Fruit fly (Drosophila melanogaster) whole organism, embryonic: ENCODE data around the gene CG9222.

Source experiments
- Adf1 ChIP-seq: fragments of 200-800 bp; sonication (Bioruptor generic); IDR thresholded peaks from 2 replicates; pipeline ENCODE4 v1.3.6; 2022; ENCODE audit warnings: missing biosample characterization, missing genetic modification characterization
- C15 ChIP-seq: fragments of 200-800 bp; sonication (Bioruptor generic); IDR thresholded peaks from 3 replicates; pipeline ENCODE4 v1.3.6; 2022; ENCODE audit warnings: missing biosample characterization, missing genetic modification characterization
- CG1024 ChIP-seq: fragments of 200-800 bp; sonication (Bioruptor generic); IDR thresholded peaks from 2 replicates; pipeline ENCODE4 v1.3.6; 2022; ENCODE audit warnings: missing biosample characterization, missing genetic modification characterization
- CG10321 ChIP-seq: fragments of 200-800 bp; sonication (Bioruptor generic); IDR thresholded peaks from 2 replicates; pipeline ENCODE4 v1.3.6; 2022; ENCODE audit warnings: missing biosample characterization, missing genetic modification characterization
- CG11247 ChIP-seq: fragments of 200-800 bp; sonication (Bioruptor generic); IDR thresholded peaks from 2 replicates; pipeline ENCODE4 v1.3.6; 2022; ENCODE audit warnings: missing biosample characterization, missing genetic modification characterization
- CG11696 ChIP-seq: fragments of 200-800 bp; sonication (Bioruptor generic); IDR thresholded peaks from 2 replicates; pipeline ENCODE4 v1.3.6; 2022; ENCODE audit warnings: missing biosample characterization, missing genetic modification characterization
- CG11723 ChIP-seq: fragments of 200-800 bp; sonication (Bioruptor generic); optimal IDR thresholded peaks from 2 replicates; lab custom pipeline; 2017; ENCODE audit warnings: missing biosample characterization, mild to moderate bottlenecking, missing genetic modification characterization
- CG12219 ChIP-seq: fragments of 200-800 bp; sonication (Bioruptor generic); optimal IDR thresholded peaks from 3 replicates; lab custom pipeline; 2018; ENCODE audit warnings: missing biosample characterization, mild to moderate bottlenecking, missing genetic modification characterization
- CG12744 ChIP-seq: fragments of 200-800 bp; sonication (Bioruptor generic); optimal IDR thresholded peaks from 2 replicates; lab custom pipeline; 2016; ENCODE audit warnings: missing biosample characterization, missing genetic modification characterization
- CG12942 ChIP-seq: fragments of 200-800 bp; sonication (Bioruptor generic); optimal IDR thresholded peaks from 3 replicates; lab custom pipeline; 2016; ENCODE audit warnings: missing biosample characterization, missing genetic modification characterization
- CG14014 ChIP-seq: fragments of 200-800 bp; sonication (Bioruptor generic); IDR thresholded peaks from 2 replicates; pipeline ENCODE4 v1.3.6; 2022; ENCODE audit warnings: missing biosample characterization, missing genetic modification characterization
- CG14050 ChIP-seq: fragments of 200-800 bp; sonication (Bioruptor generic); IDR thresholded peaks from 3 replicates; pipeline ENCODE4 v1.3.6; 2022; ENCODE audit warnings: missing biosample characterization, missing genetic modification characterization
- CG17568 ChIP-seq: fragments of 200-800 bp; sonication (Bioruptor generic); optimal IDR thresholded peaks from 2 replicates; lab custom pipeline; 2018; ENCODE audit warnings: missing biosample characterization, mild to moderate bottlenecking, missing genetic modification characterization, moderate library complexity
- CG17912 ChIP-seq: fragments of 200-800 bp; sonication (Bioruptor generic); optimal IDR thresholded peaks from 2 replicates; lab custom pipeline; 2018; ENCODE audit warnings: missing biosample characterization, mild to moderate bottlenecking, missing genetic modification characterization
- CG18262 ChIP-seq: fragments of 200-800 bp; optimal IDR thresholded peaks from 3 replicates; lab custom pipeline; 2019; ENCODE audit warnings: missing biosample characterization, mild to moderate bottlenecking, missing genetic modification characterization, moderate library complexity
- CG2129 ChIP-seq: fragments of 200-800 bp; sonication (Bioruptor generic); IDR thresholded peaks from 2 replicates; pipeline ENCODE4 v1.3.6; 2022; ENCODE audit warnings: missing biosample characterization, missing genetic modification characterization; ENCODE audit not compliant: partially characterized antibody
- CG2678 ChIP-seq: fragments of 200-800 bp; sonication (Bioruptor generic); optimal IDR thresholded peaks from 3 replicates; lab custom pipeline; 2019; ENCODE audit warnings: missing biosample characterization, mild to moderate bottlenecking, missing genetic modification characterization, moderate library complexity
- CG30020 ChIP-seq: fragments of 200-800 bp; optimal IDR thresholded peaks from 2 replicates; lab custom pipeline; 2019; ENCODE audit warnings: missing biosample characterization, mild to moderate bottlenecking, missing genetic modification characterization, moderate library complexity
- CG30403 ChIP-seq: fragments of 200-800 bp; sonication (Bioruptor generic); optimal IDR thresholded peaks from 3 replicates; lab custom pipeline; 2016; ENCODE audit warnings: missing biosample characterization, missing genetic modification characterization
- CG31365 ChIP-seq: fragments of 200-800 bp; sonication (Bioruptor generic); optimal IDR thresholded peaks from 2 replicates; lab custom pipeline; 2018; ENCODE audit warnings: missing biosample characterization, mild to moderate bottlenecking, missing genetic modification characterization
- CG34376 ChIP-seq: fragments of 200-800 bp; sonication (Bioruptor generic); optimal IDR thresholded peaks from 2 replicates; lab custom pipeline; 2018; ENCODE audit warnings: missing biosample characterization, mild to moderate bottlenecking, missing genetic modification characterization
- CG3995 ChIP-seq: fragments of 200-800 bp; sonication (Bioruptor generic); optimal IDR thresholded peaks from 3 replicates; lab custom pipeline; 2016; ENCODE audit warnings: missing biosample characterization, missing genetic modification characterization
- CG4820 ChIP-seq: fragments of 200-800 bp; sonication (Bioruptor generic); optimal IDR thresholded peaks from 3 replicates; lab custom pipeline; 2016; ENCODE audit warnings: missing biosample characterization, missing genetic modification characterization
- CG4854 ChIP-seq: fragments of 200-800 bp; sonication (Bioruptor generic); optimal IDR thresholded peaks from 2 replicates; lab custom pipeline; 2016; ENCODE audit warnings: missing biosample characterization, missing genetic modification characterization, inconsistent platforms
- CG6254 ChIP-seq: fragments of 200-800 bp; sonication (Bioruptor generic); optimal IDR thresholded peaks from 3 replicates; lab custom pipeline; 2017; ENCODE audit warnings: mild to moderate bottlenecking, missing biosample characterization, missing genetic modification reagents, missing genetic modification characterization
- CG7357 ChIP-seq: fragments of 200-800 bp; sonication (Bioruptor generic); IDR thresholded peaks from 3 replicates; pipeline ENCODE4 v1.3.6; 2022; ENCODE audit warnings: missing biosample characterization, missing genetic modification characterization
- CG7839 ChIP-seq: fragments of 200-800 bp; sonication (Bioruptor generic); optimal IDR thresholded peaks from 3 replicates; lab custom pipeline; 2018; ENCODE audit warnings: missing biosample characterization, mild to moderate bottlenecking, missing genetic modification characterization, moderate library complexity
- CG8944 ChIP-seq: fragments of 200-800 bp; sonication (Bioruptor generic); optimal IDR thresholded peaks from 3 replicates; lab custom pipeline; 2016; ENCODE audit warnings: missing biosample characterization, missing genetic modification characterization
- E2f2 ChIP-seq: fragments of 200-800 bp; sonication (Bioruptor generic); IDR thresholded peaks from 2 replicates; pipeline ENCODE4 v1.3.6; 2022; ENCODE audit warnings: missing biosample characterization, missing genetic modification characterization
- Elba2 ChIP-seq: fragments of 200-800 bp; sonication (Bioruptor generic); optimal IDR thresholded peaks from 3 replicates; lab custom pipeline; 2016; ENCODE audit warnings: missing biosample characterization, missing genetic modification characterization
- HmgD ChIP-seq: fragments of 200-800 bp; sonication (Bioruptor generic); optimal IDR thresholded peaks from 3 replicates; lab custom pipeline; 2016; ENCODE audit warnings: missing biosample characterization, missing genetic modification characterization
- Hr39 ChIP-seq: fragments of >200 bp; optimal IDR thresholded peaks from 2 replicates; lab custom pipeline; 2017
- Jarid2 ChIP-seq: fragments of 200-800 bp; sonication (Bioruptor generic); optimal IDR thresholded peaks from 3 replicates; lab custom pipeline; 2017; ENCODE audit warnings: mild to moderate bottlenecking, missing biosample characterization, missing genetic modification reagents, missing genetic modification characterization
- Ptx1 ChIP-seq: fragments of 200-800 bp; sonication (Bioruptor generic); IDR thresholded peaks from 2 replicates; pipeline ENCODE4 v1.3.6; 2022; ENCODE audit warnings: missing biosample characterization, missing genetic modification characterization
- Side ChIP-seq: fragments of 200-800 bp; sonication (Bioruptor generic); optimal IDR thresholded peaks from 2 replicates; lab custom pipeline; 2016; ENCODE audit warnings: missing biosample characterization, missing genetic modification characterization
- Spps ChIP-seq: fragments of 200-800 bp; sonication (Bioruptor generic); optimal IDR thresholded peaks from 2 replicates; lab custom pipeline; 2018; ENCODE audit warnings: missing biosample characterization, mild to moderate bottlenecking, missing genetic modification characterization
- Usf ChIP-seq: fragments of 200-800 bp; sonication (Bioruptor generic); optimal IDR thresholded peaks from 2 replicates; lab custom pipeline; 2017; ENCODE audit warnings: missing genotype, missing biosample characterization, missing genetic modification characterization
- abd-A ChIP-seq: fragments of 200-800 bp; sonication (Bioruptor generic); optimal IDR thresholded peaks from 3 replicates; lab custom pipeline; 2019; ENCODE audit warnings: missing biosample characterization, mild to moderate bottlenecking, missing genetic modification characterization, moderate library complexity
- ash1 ChIP-seq: fragments of 200-800 bp; sonication (Bioruptor generic); optimal IDR thresholded peaks from 2 replicates; lab custom pipeline; 2018; ENCODE audit warnings: missing biosample characterization, mild to moderate bottlenecking, missing genetic modification characterization
- dm ChIP-seq: fragments of 200-800 bp; sonication (Bioruptor generic); optimal IDR thresholded peaks from 3 replicates; lab custom pipeline; 2016; ENCODE audit warnings: missing biosample characterization, missing genetic modification characterization
- gem ChIP-seq: fragments of 200-800 bp; sonication (Bioruptor generic); optimal IDR thresholded peaks from 2 replicates; lab custom pipeline; 2019; ENCODE audit warnings: missing biosample characterization, mild to moderate bottlenecking, missing genetic modification characterization, moderate library complexity
- gro ChIP-seq: fragments of 200-800 bp; sonication (Bioruptor generic); optimal IDR thresholded peaks from 2 replicates; lab custom pipeline; 2016; ENCODE audit warnings: missing biosample characterization, missing genetic modification characterization
- insv ChIP-seq, 2 experiments: fragments of 200-800 bp; sonication (Bioruptor generic); optimal IDR thresholded peaks; 3 replicates each; lab custom pipeline; 2016 to 2018; ENCODE audit warnings: missing biosample characterization in 2 of 2, missing genetic modification characterization in 2 of 2
- ken ChIP-seq: fragments of 200-800 bp; sonication (Bioruptor generic); IDR thresholded peaks from 3 replicates; pipeline ENCODE4 v1.3.6; 2022; ENCODE audit warnings: missing biosample characterization, missing genetic modification characterization
- lmd ChIP-seq: fragments of 200-800 bp; sonication (Bioruptor generic); IDR thresholded peaks from 2 replicates; pipeline ENCODE4 v1.3.6; 2022; ENCODE audit warnings: missing biosample characterization, missing genetic modification characterization
- mirr ChIP-seq: fragments of 200-800 bp; sonication (Bioruptor generic); optimal IDR thresholded peaks from 3 replicates; lab custom pipeline; 2018; ENCODE audit warnings: missing biosample characterization, mild to moderate bottlenecking, missing genetic modification characterization
- onecut ChIP-seq: fragments of 200-800 bp; sonication (Bioruptor generic); IDR thresholded peaks from 2 replicates; pipeline ENCODE4 v1.3.6; 2022; ENCODE audit warnings: missing biosample characterization, missing genetic modification characterization
- phol ChIP-seq: fragments of 200-800 bp; sonication (Bioruptor generic); optimal IDR thresholded peaks from 3 replicates; lab custom pipeline; 2018; ENCODE audit warnings: missing biosample characterization, mild to moderate bottlenecking, missing genetic modification characterization, moderate library complexity
- repo ChIP-seq: fragments of 200-800 bp; sonication (Bioruptor generic); optimal IDR thresholded peaks from 2 replicates; lab custom pipeline; 2016; ENCODE audit warnings: missing biosample characterization, missing genetic modification characterization
- run ChIP-seq: fragments of 200-800 bp; sonication (Bioruptor generic); optimal IDR thresholded peaks from 3 replicates; lab custom pipeline; 2018; ENCODE audit warnings: missing biosample characterization, mild to moderate bottlenecking, missing genetic modification characterization
- sima ChIP-seq: fragments of 200-800 bp; sonication (Bioruptor generic); optimal IDR thresholded peaks from 2 replicates; lab custom pipeline; 2016; ENCODE audit warnings: missing biosample characterization, missing genetic modification characterization
- tgo ChIP-seq: fragments of 200-800 bp; sonication (Bioruptor generic); IDR thresholded peaks from 3 replicates; pipeline ENCODE4 v1.3.6; 2022; ENCODE audit warnings: missing biosample characterization, missing genetic modification characterization
- zf30C ChIP-seq: fragments of 200-800 bp; sonication (Bioruptor generic); optimal IDR thresholded peaks from 3 replicates; lab custom pipeline; 2018; ENCODE audit warnings: missing biosample characterization, mild to moderate bottlenecking, missing genetic modification characterization

Gene CG9222

dm6 chr2L:6124815-6125214 is 6.0 kb upstream of the CG9222 start, which contains the start of gene Arpc4 (continued):
- TF ChIP-seq Elba2 (GFP tag; lab: Kevin White, UChicago) (no peak), mirr (GFP tag; lab: Kevin White, UChicago) (no peak), CG31365 (no peak), CG11696 (GFP tag; lab: Robert Waterston, UW) (no peak), CG11723 (GFP tag; lab: Kevin White, UChicago) (no peak), CG4820 (peak; percentile 22), Ptx1 (peak; percentile 80), gem (tag; lab: Kevin White, UChicago) (peak; percentile 76), CG11247 (peak; percentile 60), gro (GFP tag; lab: Kevin White, UChicago) (no peak), CG7839 (tag; lab: Kevin White, UChicago) (peak; percentile 57), CG18262 (tag; lab: Kevin White, UChicago) (no peak), CG12219 (GFP tag; lab: Kevin White, UChicago) (no peak), repo (peak; percentile 19), CG30020 (peak; percentile 81), CG12942 (GFP tag; lab: Kevin White, UChicago) (peak; percentile 37), abd-A (tag; lab: Kevin White, UChicago) (no peak), sima (GFP tag; lab: Kevin White, UChicago) (no peak), CG17912 (no peak), dm (GFP tag; lab: Kevin White, UChicago) (peak; percentile 33), HmgD (GFP tag; lab: Kevin White, UChicago) (no peak), E2f2 (peak; percentile 71), CG3995 (no peak), CG1024 (peak; percentile 69), Adf1 (GFP tag; lab: Robert Waterston, UW) (peak; percentile 46), CG2678 (tag; lab: Kevin White, UChicago) (no peak), CG14014 (0 out of 2 replicates have a peak, but pooled peaks have one; percentile 52), zf30C (GFP tag; lab: Kevin White, UChicago) (no peak), CG17568 (no peak), CG30403 (GFP tag; lab: Kevin White, UChicago) (peak; percentile 70), Hr39 (lab: Kevin White, UChicago) (no peak), C15 (peak; percentile 54; the same call in 1 of the 3 replicates), Usf (GFP tag; lab: Kevin White, UChicago) (no peak), CG4854 (GFP tag; lab: Kevin White, UChicago) (no peak), Side (no peak), insv (GFP tag; optimal IDR thresholded peaks at IDR 0.05; lab: Kevin White, UChicago) (no peak), CG8944 (peak; percentile 22), phol (peak; percentile 79), ash1 (GFP tag; lab: Kevin White, UChicago) (no peak), CG14050 (GFP tag; lab: Robert Waterston, UW) (peak; percentile 67; the same call in 2 of the 3 replicates), ken (GFP tag; lab: Robert Waterston, UW) (peak; percentile 85), tgo (GFP tag; lab: Robert Waterston, UW) (peak; percentile 74; the same call in 2 of the 3 replicates), CG6254 (GFP tag; lab: Kevin White, UChicago) (no peak), lmd (GFP tag; lab: Robert Waterston, UW) (peak; percentile 74), run (tag; lab: Kevin White, UChicago) (no peak), CG10321 (no peak), CG7357 (no peak), CG12744 (GFP tag; lab: Kevin White, UChicago) (peak; percentile 2), CG2129 (GFP tag; lab: Robert Waterston, UW) (no peak), CG34376 (GFP tag; lab: Kevin White, UChicago) (no peak), Jarid2 (GFP tag; lab: Kevin White, UChicago) (peak; percentile 29), Spps (tag; lab: Kevin White, UChicago) (peak; percentile 27), onecut (no peak)
